Fruit fly (Drosophila melanogaster) whole organism, adult: Measurements from ENCODE around the gene Ddrgk1.

Source experiments
- CG11617 ChIP-seq: fragments of 200-800 bp; sonication (Bioruptor generic); optimal IDR thresholded peaks from 2 replicates; lab custom pipeline; 2017; ENCODE audit warnings: mild to moderate bottlenecking, missing biosample characterization, missing genetic modification reagents, missing genetic modification characterization
- CG12768 ChIP-seq: fragments of 200-800 bp; sonication (Bioruptor generic); optimal IDR thresholded peaks from 2 replicates; lab custom pipeline; 2017; ENCODE audit warnings: missing biosample characterization, missing genetic modification characterization, mild to moderate bottlenecking, moderate library complexity, missing genetic modification reagents
- CG14711 ChIP-seq: fragments of 200-800 bp; sonication (Bioruptor generic); optimal IDR thresholded peaks from 2 replicates; lab custom pipeline; 2018; ENCODE audit warnings: missing biosample characterization, mild to moderate bottlenecking, missing genetic modification characterization, moderate library complexity
- CG1620 ChIP-seq: fragments of 200-800 bp; sonication (Bioruptor generic); optimal IDR thresholded peaks from 2 replicates; lab custom pipeline; 2016; ENCODE audit warnings: missing biosample characterization, missing genetic modification characterization
- CG33017 ChIP-seq: fragments of 200-800 bp; sonication (Bioruptor generic); optimal IDR thresholded peaks from 2 replicates; lab custom pipeline; 2018; ENCODE audit warnings: missing biosample characterization, mild to moderate bottlenecking, missing genetic modification characterization, moderate library complexity
- CG5204 ChIP-seq: fragments of 200-800 bp; sonication (Bioruptor generic); optimal IDR thresholded peaks from 2 replicates; lab custom pipeline; 2016; ENCODE audit warnings: missing biosample characterization, missing genetic modification characterization
- CG7045 ChIP-seq: fragments of 200-800 bp; sonication (Bioruptor generic); optimal IDR thresholded peaks from 2 replicates; lab custom pipeline; 2017; ENCODE audit warnings: missing biosample characterization, mild to moderate bottlenecking, missing genetic modification characterization
- CG7101 ChIP-seq: fragments of 200-800 bp; sonication (Bioruptor generic); optimal IDR thresholded peaks from 2 replicates; lab custom pipeline; 2018; ENCODE audit warnings: missing biosample characterization, mild to moderate bottlenecking, missing genetic modification characterization, moderate library complexity
- Clk ChIP-seq: fragments of 200-800 bp; sonication (Bioruptor generic); optimal IDR thresholded peaks from 2 replicates; lab custom pipeline; 2017; ENCODE audit warnings: missing biosample characterization, missing genetic modification characterization
- Crg-1 ChIP-seq: fragments of 200-800 bp; sonication (Bioruptor generic); optimal IDR thresholded peaks from 2 replicates; lab custom pipeline; 2016; ENCODE audit warnings: missing biosample characterization, missing genetic modification characterization
- Hr96 ChIP-seq: fragments of 200-800 bp; sonication (Bioruptor generic); optimal IDR thresholded peaks from 2 replicates; lab custom pipeline; 2016; ENCODE audit warnings: missing biosample characterization, missing genetic modification characterization
- Mnt ChIP-seq: fragments of 200-800 bp; sonication (Bioruptor generic); optimal IDR thresholded peaks from 2 replicates; lab custom pipeline; 2016; ENCODE audit warnings: missing biosample characterization, mild to moderate bottlenecking, missing genetic modification characterization
- bab1 ChIP-seq: fragments of 200-800 bp; sonication (Bioruptor generic); optimal IDR thresholded peaks from 3 replicates; lab custom pipeline; 2019; ENCODE audit warnings: missing biosample characterization, mild to moderate bottlenecking, missing genetic modification characterization, moderate library complexity
- cic ChIP-seq: fragments of 200-800 bp; sonication (Bioruptor generic); optimal IDR thresholded peaks from 2 replicates; lab custom pipeline; 2017; ENCODE audit warnings: missing biosample characterization, mild to moderate bottlenecking, missing genetic modification characterization, moderate library complexity
- cnc ChIP-seq, 2 experiments: fragments of >200 bp; optimal IDR thresholded peaks; 2 replicates each; lab custom pipeline; 2017
- kay ChIP-seq: fragments of 200-800 bp; sonication (Bioruptor generic); peaks from one replicate; lab custom pipeline; 2016; ENCODE audit warnings: missing biosample characterization, missing genetic modification characterization, borderline replicate concordance
- ovo ChIP-seq: fragments of 200-800 bp; sonication (Bioruptor generic); optimal IDR thresholded peaks from 2 replicates; lab custom pipeline; 2016; ENCODE audit warnings: missing biosample characterization, missing genetic modification characterization
- pad ChIP-seq: fragments of 200-800 bp; sonication (Bioruptor generic); optimal IDR thresholded peaks from 3 replicates; lab custom pipeline; 2017; ENCODE audit warnings: missing biosample characterization, missing genetic modification characterization, mild to moderate bottlenecking, moderate library complexity, missing genetic modification reagents
- tj ChIP-seq: fragments of 200-800 bp; sonication (Bioruptor generic); optimal IDR thresholded peaks from 3 replicates; lab custom pipeline; 2017; ENCODE audit warnings: missing biosample characterization, mild to moderate bottlenecking, missing genetic modification characterization, moderate library complexity
- toe ChIP-seq: fragments of 200-800 bp; sonication (Bioruptor generic); optimal IDR thresholded peaks from 2 replicates; lab custom pipeline; 2016; ENCODE audit warnings: missing biosample characterization, missing genetic modification characterization

Gene Ddrgk1

dm6 chr3R:21241332-21241731 is 26.5 kb downstream of the Ddrgk1 start:
- TF ChIP-seq toe (GFP tag; lab: Kevin White, UChicago) = no peak
- no peak for TF ChIP-seq Hr96 (GFP tag; lab: Kevin White, UChicago)

DNA sequence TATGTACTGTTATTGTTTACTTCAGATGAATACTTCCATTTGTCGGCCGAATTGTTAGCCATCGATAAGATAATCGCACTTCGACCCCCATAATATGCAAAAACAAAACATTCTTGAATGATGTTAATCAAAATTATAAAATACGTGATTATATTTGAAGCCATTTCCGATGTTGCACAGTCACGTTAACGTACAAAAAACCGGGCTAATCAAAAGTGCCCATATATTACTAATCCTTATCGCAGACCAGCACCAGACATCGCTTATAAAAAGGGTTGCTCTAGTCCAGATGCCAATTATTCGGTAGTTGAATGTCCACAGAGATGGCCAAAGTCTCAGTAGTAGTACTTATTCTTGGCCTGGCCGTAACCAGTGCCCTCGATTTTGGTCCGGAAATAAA is 27.4 kb downstream of the Ddrgk1 start, which contains the start of gene CG5892:
CG5892 (plus strand) TSS at position 301 of the 400 bp plus-strand sequence.
- TF ChIP-seq CG1620 = no peak
- TF ChIP-seq Hr96 (GFP tag; lab: Kevin White, UChicago) = no peak
- no peak for TF ChIP-seq cnc (optimal IDR thresholded peaks at IDR 0.05; lab: Kevin White, UChicago)
- TF ChIP-seq CG5204 (GFP tag; lab: Kevin White, UChicago) = no peak
- TF ChIP-seq bab1 (GFP tag; lab: Kevin White, UChicago) = no peak
- TF ChIP-seq ovo (GFP tag; lab: Kevin White, UChicago) = no peak
- TF ChIP-seq CG7101 (tag; lab: Kevin White, UChicago) = no peak
- TF ChIP-seq CG14711 (tag; lab: Kevin White, UChicago) = no peak
- TF ChIP-seq pad (GFP tag; lab: Kevin White, UChicago) = no peak
- TF ChIP-seq toe (GFP tag; lab: Kevin White, UChicago) = no peak
- TF ChIP-seq Crg-1 = no peak
- no peak for TF ChIP-seq Mnt (GFP tag; lab: Kevin White, UChicago)
- TF ChIP-seq CG33017 (tag; lab: Kevin White, UChicago) = no peak
- TF ChIP-seq CG11617 (GFP tag; lab: Kevin White, UChicago) = no peak
- TF ChIP-seq Clk (GFP tag; lab: Kevin White, UChicago) = no peak
- TF ChIP-seq cic (GFP tag; lab: Kevin White, UChicago) = no peak
- TF ChIP-seq CG12768 (GFP tag; lab: Kevin White, UChicago) = no peak

DNA sequence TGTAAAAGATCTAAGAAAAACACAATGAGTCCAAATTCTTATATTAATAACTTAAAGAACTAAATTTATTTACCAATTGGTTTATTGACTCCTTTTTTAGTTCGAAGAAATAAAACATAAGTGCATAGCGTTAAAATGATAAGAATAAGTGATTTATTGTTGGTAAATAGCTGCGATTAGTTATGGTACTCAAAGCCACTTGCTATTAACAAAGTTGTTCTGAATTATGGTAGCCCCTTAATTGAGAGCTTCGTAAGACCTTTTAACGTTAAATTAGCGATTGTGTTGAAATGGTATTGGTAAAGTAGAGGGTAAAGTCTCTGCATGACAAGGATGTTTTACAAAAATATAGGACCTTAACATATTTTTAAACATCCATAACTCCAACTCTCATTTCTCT is 31.0 kb downstream of the Ddrgk1 start:
- TF ChIP-seq CG12768 (GFP tag; lab: Kevin White, UChicago) (no peak), kay (GFP tag; lab: Kevin White, UChicago) (peak; percentile 15)

- TF ChIP-seq Clk (GFP tag; lab: Kevin White, UChicago) = peak; percentile 29
- TF ChIP-seq CG11617 (GFP tag; lab: Kevin White, UChicago) = peak; percentile 73
- no peak for TF ChIP-seq pad (GFP tag; lab: Kevin White, UChicago)
- peak; percentile 89 for TF ChIP-seq CG12768 (GFP tag; lab: Kevin White, UChicago)
- TF ChIP-seq toe (GFP tag; lab: Kevin White, UChicago) = peak; percentile 34
- TF ChIP-seq Mnt (GFP tag; lab: Kevin White, UChicago) = peak; percentile 30
- TF ChIP-seq Hr96 (GFP tag; lab: Kevin White, UChicago) = peak; percentile 14
- no peak for TF ChIP-seq CG5204 (GFP tag; lab: Kevin White, UChicago)
- peak; percentile 47 for TF ChIP-seq CG7101 (tag; lab: Kevin White, UChicago)
- peak; percentile 8 for TF ChIP-seq CG7045
- TF ChIP-seq ovo (GFP tag; lab: Kevin White, UChicago) = no peak
- TF ChIP-seq cnc (optimal IDR thresholded peaks at IDR 0.05; lab: Kevin White, UChicago) = no peak
- TF ChIP-seq CG14711 (tag; lab: Kevin White, UChicago) = peak; percentile 21
- TF ChIP-seq CG33017 (tag; lab: Kevin White, UChicago) = peak; percentile 63
- no peak for TF ChIP-seq CG1620
- TF ChIP-seq cic (GFP tag; lab: Kevin White, UChicago) = peak; percentile 100
- peak; percentile 26 for TF ChIP-seq Crg-1
- TF ChIP-seq kay (GFP tag; lab: Kevin White, UChicago) = peak; percentile 83
- TF ChIP-seq tj (GFP tag; lab: Kevin White, UChicago) = peak; percentile 11
- TF ChIP-seq bab1 (GFP tag; lab: Kevin White, UChicago) = no peak
Observed at dm6 chr3R:21246492-21247061, 31.7 kb downstream of the Ddrgk1 start, which contains the start of gene ETHR. Gene ETHR (plus strand): TSS chr3R:21247011.

DNA sequence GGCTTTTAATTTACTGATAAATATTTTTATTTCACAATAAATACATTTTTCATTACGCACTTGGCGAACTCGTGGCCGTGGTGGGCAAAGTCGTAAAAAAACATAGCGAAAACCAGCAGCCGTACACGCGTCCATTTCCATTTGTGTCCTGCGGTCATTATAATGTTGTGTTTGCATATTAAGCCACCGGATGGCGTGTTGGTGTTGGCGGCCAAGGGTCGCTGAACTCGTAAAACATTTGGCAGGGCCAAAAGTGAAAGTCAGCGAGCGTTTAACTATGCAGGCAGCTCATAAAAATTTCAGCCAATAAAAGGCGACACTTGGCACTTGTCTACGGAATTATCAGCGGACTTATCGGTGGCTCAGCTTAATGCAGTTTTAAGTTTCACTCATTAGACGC is 37.6 kb downstream of the Ddrgk1 start:
- no peak for TF ChIP-seq CG12768 (GFP tag; lab: Kevin White, UChicago)
- no peak for TF ChIP-seq CG7045

DNA sequence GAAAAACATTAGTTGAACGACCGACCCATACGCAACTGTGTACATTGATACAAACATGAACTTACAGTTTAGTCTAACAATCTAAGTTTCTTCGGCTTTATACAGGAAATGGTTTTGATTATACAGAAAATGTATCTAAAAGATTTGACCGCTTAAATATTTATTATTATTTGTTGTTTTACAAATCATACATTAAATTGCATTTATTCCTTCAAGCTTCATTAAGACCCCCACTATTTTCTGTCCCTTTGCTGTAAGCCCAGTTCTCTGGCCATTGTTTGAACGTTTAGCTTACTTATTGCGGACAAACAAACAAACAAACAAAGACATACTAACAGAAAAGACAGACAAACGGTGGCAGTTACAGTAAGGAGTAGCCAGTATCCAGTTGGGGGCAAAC is 39.4 kb downstream of the Ddrgk1 start:
- TF ChIP-seq ovo (GFP tag; lab: Kevin White, UChicago) (no peak), Hr96 (GFP tag; lab: Kevin White, UChicago) (no peak), tj (GFP tag; lab: Kevin White, UChicago) (no peak), kay (GFP tag; lab: Kevin White, UChicago) (no peak)

- TF ChIP-seq CG14711 (tag; lab: Kevin White, UChicago) = no peak
- no peak for TF ChIP-seq Mnt (GFP tag; lab: Kevin White, UChicago)
- TF ChIP-seq CG1620 = no peak
- TF ChIP-seq toe (GFP tag; lab: Kevin White, UChicago) = no peak
- no peak for TF ChIP-seq CG5204 (GFP tag; lab: Kevin White, UChicago)
Observed at dm6 chr3R:21260795-21261194, 45.9 kb downstream of the Ddrgk1 start.
